Fruit fly (Drosophila melanogaster) whole organism, wandering third instar larva: ENCODE results near the gene mTTF.

Experiments
- HLH106 ChIP-seq: fragments of 200-800 bp; optimal IDR thresholded peaks from 3 replicates; lab custom pipeline; 2019; ENCODE audit warnings: missing biosample characterization, mild to moderate bottlenecking, missing genetic modification characterization, moderate library complexity
- Myc ChIP-seq: fragments of >200 bp; optimal IDR thresholded peaks from 2 replicates; lab custom pipeline; 2017
- Vsx2 ChIP-seq: fragments of 200-300, 225-300 bp; sonication (Bioruptor generic); optimal IDR thresholded peaks from 2 replicates; lab custom pipeline; 2018; ENCODE audit warnings: missing biosample characterization, missing genetic modification characterization; ENCODE audit not compliant: partially characterized antibody
- dmrt93B ChIP-seq: fragments of 200-800 bp; sonication (Bioruptor generic); optimal IDR thresholded peaks from 2 replicates; lab custom pipeline; 2018; ENCODE audit warnings: missing biosample characterization, mild to moderate bottlenecking, missing genetic modification characterization
- psq ChIP-seq: fragments of 200-800 bp; sonication (Bioruptor generic); optimal IDR thresholded peaks from 3 replicates; lab custom pipeline; 2017; ENCODE audit warnings: missing biosample characterization, mild to moderate bottlenecking, missing genetic modification characterization, moderate library complexity

Gene mTTF

DNA sequence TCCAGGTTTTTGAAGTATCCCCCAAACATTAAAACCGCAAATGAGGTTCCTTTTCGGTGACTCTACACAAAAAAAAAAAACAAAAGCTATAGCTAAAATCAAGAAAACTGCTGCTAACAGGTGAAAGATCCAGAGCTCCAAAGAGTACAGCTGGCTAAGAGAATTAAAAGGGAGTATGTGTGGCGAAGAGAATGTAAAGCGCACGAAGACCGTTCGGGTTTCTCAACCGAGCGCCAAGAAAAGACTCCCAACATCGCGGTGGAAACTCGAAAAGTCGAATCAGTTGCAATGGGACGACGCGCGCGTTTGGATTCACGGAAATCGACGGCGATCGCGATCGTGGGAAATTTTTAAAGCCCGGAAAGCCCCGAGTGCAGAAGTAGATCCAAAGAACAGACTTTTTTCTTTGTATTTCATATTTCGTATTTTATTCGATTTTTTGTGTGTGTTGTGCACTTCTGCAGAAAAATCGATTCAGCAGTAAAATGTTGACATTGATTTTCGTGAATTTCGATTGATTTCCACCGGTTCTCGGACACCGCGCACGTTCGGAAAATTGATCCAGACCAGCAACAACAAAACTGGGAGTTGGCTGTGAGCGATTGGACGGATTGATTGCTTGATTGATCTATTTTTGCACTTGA lies 47.8 kb downstream of the mTTF start:
- TF ChIP-seq dmrt93B (GFP tag; lab: Kevin White, UChicago) (no peak), Vsx2 (GFP tag; lab: Kevin White, UChicago) (no peak), Myc (lab: Kevin White, UChicago) (no peak), HLH106 (no peak), psq (GFP tag; lab: Kevin White, UChicago) (no peak)
